Fruit fly (Drosophila melanogaster): ENCODE measurements around the gene CG12289.

CG12289 gene

dm6 chr3L:11431251-11431925 lies 26.9 kb downstream of the CG12289 start (continued):
- TF ChIP-seq CG32006 (GFP tag; optimal IDR thresholded peaks at IDR 0.05): peak; percentile 95
- peak; percentile 90 for TF ChIP-seq CG10669 (GFP tag; optimal IDR thresholded peaks at IDR 0.05)
- TF ChIP-seq lz (GFP tag; optimal IDR thresholded peaks at IDR 0.05): peak; percentile 92
- peak; percentile 72 for TF ChIP-seq fd85E (GFP tag; optimal IDR thresholded peaks at IDR 0.05)
- peak; percentile 95 for TF ChIP-seq Sox14 (GFP tag; optimal IDR thresholded peaks at IDR 0.05)
- peak; percentile 92 for TF ChIP-seq Ets96B (tag; optimal IDR thresholded peaks at IDR 0.05)
- TF ChIP-seq net (GFP tag; optimal IDR thresholded peaks at IDR 0.05): peak; percentile 98
- TF ChIP-seq CG3919 (GFP tag; optimal IDR thresholded peaks at IDR 0.05): peak; percentile 96
- TF ChIP-seq CG3032 (tag; optimal IDR thresholded peaks at IDR 0.05): peak; percentile 88

- peak; percentile 59 for TF ChIP-seq pdm3 (GFP tag; optimal IDR thresholded peaks at IDR 0.05)
- TF ChIP-seq CG6276 (GFP tag; optimal IDR thresholded peaks at IDR 0.05): no peak
- TF ChIP-seq net (GFP tag; optimal IDR thresholded peaks at IDR 0.05): peak; percentile 21
- TF ChIP-seq vri (GFP tag; optimal IDR thresholded peaks at IDR 0.05): no peak
- TF ChIP-seq CG6163 (GFP tag; IDR thresholded peaks at IDR 0.05): peak; percentile 33; the same call in 1 of the 3 replicates
- TF ChIP-seq eg (GFP tag; IDR thresholded peaks at IDR 0.05): peak; percentile 66; the same call in 1 of the 3 replicates
- peak; percentile 27 for TF ChIP-seq CG6808 (GFP tag; optimal IDR thresholded peaks at IDR 0.05)
- TF ChIP-seq CG34406 (GFP tag; optimal IDR thresholded peaks at IDR 0.05): no peak
- TF ChIP-seq fd85E (GFP tag; optimal IDR thresholded peaks at IDR 0.05): no peak
- TF ChIP-seq cyc (GFP tag; optimal IDR thresholded peaks at IDR 0.05): no peak
- TF ChIP-seq achi (GFP tag; optimal IDR thresholded peaks at IDR 0.05): peak; percentile 53
- peak; percentile 66 for TF ChIP-seq Hr4 (GFP tag; optimal IDR thresholded peaks at IDR 0.05)
- TF ChIP-seq Met (GFP tag; optimal IDR thresholded peaks at IDR 0.05): no peak
- peak; percentile 11 for TF ChIP-seq CG1621 (tag; optimal IDR thresholded peaks at IDR 0.05)
- no peak for TF ChIP-seq Hr38 (GFP tag; optimal IDR thresholded peaks at IDR 0.05)
- peak; percentile 40 for TF ChIP-seq CG3919 (GFP tag; optimal IDR thresholded peaks at IDR 0.05)
- TF ChIP-seq Sox102F (GFP tag; optimal IDR thresholded peaks at IDR 0.05): no peak
- TF ChIP-seq CG7368 (GFP tag; optimal IDR thresholded peaks at IDR 0.05): peak; percentile 5
- TF ChIP-seq spab (GFP tag; optimal IDR thresholded peaks at IDR 0.05): peak; percentile 43
- TF ChIP-seq Hr39 (GFP tag; optimal IDR thresholded peaks at IDR 0.05): peak; percentile 14
- TF ChIP-seq CG15336 (GFP tag; IDR thresholded peaks at IDR 0.05): peak; percentile 78
- TF ChIP-seq fd59A (GFP tag; optimal IDR thresholded peaks at IDR 0.05): peak; percentile 52
- peak; percentile 35 for TF ChIP-seq CG10669 (GFP tag; optimal IDR thresholded peaks at IDR 0.05)
- no peak for TF ChIP-seq Smox (GFP tag; optimal IDR thresholded peaks at IDR 0.05)
- peak; percentile 80 for TF ChIP-seq CG32006 (GFP tag; optimal IDR thresholded peaks at IDR 0.05)
- no peak for TF ChIP-seq lz (GFP tag; optimal IDR thresholded peaks at IDR 0.05)
- peak; percentile 2 for TF ChIP-seq CG16779 (tag; optimal IDR thresholded peaks at IDR 0.05)
- TF ChIP-seq Eip93F (GFP tag; optimal IDR thresholded peaks at IDR 0.05): no peak
- no peak for TF ChIP-seq CG8632 (GFP tag; optimal IDR thresholded peaks at IDR 0.05)
- peak; percentile 55 for TF ChIP-seq OdsH (GFP tag; optimal IDR thresholded peaks at IDR 0.05)
- TF ChIP-seq CG11762 (GFP tag; optimal IDR thresholded peaks at IDR 0.05; ENCODE audit: insufficient read depth): no peak
- no peak for TF ChIP-seq topi (GFP tag; optimal IDR thresholded peaks at IDR 0.05)
- TF ChIP-seq svp (GFP tag): peak; percentile 5
- TF ChIP-seq CG4318 (GFP tag; optimal IDR thresholded peaks at IDR 0.05): peak; percentile 59
- peak; percentile 50 for TF ChIP-seq Ets96B (tag; optimal IDR thresholded peaks at IDR 0.05)
- peak; percentile 46 for TF ChIP-seq CG3032 (tag; optimal IDR thresholded peaks at IDR 0.05)
- no peak for TF ChIP-seq Blimp-1 (GFP tag; optimal IDR thresholded peaks at IDR 0.05)
- TF ChIP-seq CG11294 (GFP tag; IDR thresholded peaks at IDR 0.05): peak; percentile 48; the same call in 1 of the 2 replicates
- TF ChIP-seq Lpt (GFP tag; optimal IDR thresholded peaks at IDR 0.05): peak; percentile 53
- TF ChIP-seq CG10631 (GFP tag; optimal IDR thresholded peaks at IDR 0.05): peak; percentile 59
- peak; percentile 33 for TF ChIP-seq Eip75B (GFP tag; optimal IDR thresholded peaks at IDR 0.05)
- peak; percentile 31 for TF ChIP-seq acj6 (GFP tag; optimal IDR thresholded peaks at IDR 0.05)
- no peak for TF ChIP-seq fkh (GFP tag; optimal IDR thresholded peaks at IDR 0.05)
- peak; percentile 79 for TF ChIP-seq Eip78C (GFP tag)
- TF ChIP-seq CG6792 (GFP tag; optimal IDR thresholded peaks at IDR 0.05): no peak
- peak; percentile 52 for TF ChIP-seq dac (GFP tag; optimal IDR thresholded peaks at IDR 0.05)
- TF ChIP-seq Sox14 (GFP tag; optimal IDR thresholded peaks at IDR 0.05): peak; percentile 36
- TF ChIP-seq Gug (GFP tag; IDR thresholded peaks at IDR 0.05): peak; percentile 29; the same call in 1 of the 2 replicates
Measured at dm6 chr3L:11429695-11430094, 28.6 kb downstream of the CG12289 start.

All from whole organism, prepupa.